Worm (Caenorhabditis elegans): ENCODE measurements around the gene C24H10.2.

DNA sequence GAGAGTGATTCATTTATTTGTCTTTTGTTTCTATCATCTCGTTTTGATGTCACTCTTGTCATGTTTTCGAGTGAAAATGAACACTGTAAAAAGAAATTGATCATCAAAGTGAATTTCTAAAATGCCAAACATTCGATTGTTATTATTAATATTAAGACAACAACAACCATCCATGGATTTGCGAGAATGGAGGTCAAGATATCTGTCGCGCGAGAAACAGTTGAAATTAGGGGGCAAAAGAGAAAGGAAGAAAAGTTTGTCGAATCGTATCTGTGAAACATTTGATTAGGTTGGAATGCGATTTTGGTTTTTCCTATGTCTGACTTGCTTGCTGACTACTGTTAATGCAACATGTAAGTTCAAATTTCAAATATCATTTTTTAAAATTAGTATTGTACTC lies 43.4 kb upstream of the C24H10.2 start, which contains the start of gene ZC449.2:
- TF ChIP-seq egl-27 (tag; optimal IDR thresholded peaks at IDR 0.05) = no peak
- TF ChIP-seq elt-1 (tag; optimal IDR thresholded peaks at IDR 0.05) = no peak
- TF ChIP-seq tbx-2 (tag; optimal IDR thresholded peaks at IDR 0.05) = no peak
- TF ChIP-seq nhr-28 (tag; optimal IDR thresholded peaks at IDR 0.05) = no peak
- TF ChIP-seq lsy-12 (tag; optimal IDR thresholded peaks at IDR 0.05) = no peak
- TF ChIP-seq nhr-67 (tag; optimal IDR thresholded peaks at IDR 0.05) = no peak
- TF ChIP-seq elt-3 (tag; optimal IDR thresholded peaks at IDR 0.05) = no peak
- no peak for TF ChIP-seq unc-39 (tag; optimal IDR thresholded peaks at IDR 0.05)
- TF ChIP-seq pha-4 (tag; optimal IDR thresholded peaks at IDR 0.05) = no peak
- TF ChIP-seq nhr-11 (tag; optimal IDR thresholded peaks at IDR 0.05) = no peak
- TF ChIP-seq ceh-16 (tag; optimal IDR thresholded peaks at IDR 0.05) = no peak
- TF ChIP-seq nhr-76 (tag; optimal IDR thresholded peaks at IDR 0.05) = no peak
